Worm (Caenorhabditis elegans) whole organism, L3 larva: ENCODE results near the gene evl-14.

ENCODE experiments used
- R02D3.7 ChIP-seq: fragments of 150-350 bp; optimal IDR thresholded peaks from 2 replicates; lab custom pipeline; 2014; ENCODE audit warnings: missing biosample characterization, missing genetic modification characterization
- ZK546.5 ChIP-seq: sonication (generic microtip); optimal IDR thresholded peaks from 2 replicates; lab custom pipeline; 2017; ENCODE audit warnings: missing biosample characterization, missing genetic modification characterization
- aly-2 ChIP-seq: fragments of 150-350 bp; optimal IDR thresholded peaks from 2 replicates; lab custom pipeline; 2014; ENCODE audit warnings: missing biosample characterization, missing genetic modification characterization
- ama-1 ChIP-seq: fragments of 150-350 bp; optimal IDR thresholded peaks from 2 replicates; lab custom pipeline; 2018
- ceh-16 ChIP-seq: sonication (generic microtip); optimal IDR thresholded peaks from 2 replicates; lab custom pipeline; 2017; ENCODE audit warnings: missing biosample characterization, missing genetic modification characterization
- ceh-28 ChIP-seq: fragments of 150-350 bp; optimal IDR thresholded peaks from 2 replicates; lab custom pipeline; 2014; ENCODE audit warnings: missing biosample characterization, missing genetic modification reagents, missing genetic modification characterization
- ceh-82 ChIP-seq: fragments of 150-350 bp; optimal IDR thresholded peaks from 2 replicates; lab custom pipeline; 2014; ENCODE audit warnings: missing biosample characterization, missing genetic modification characterization
- ceh-9 ChIP-seq: sonication (generic microtip); optimal IDR thresholded peaks from 2 replicates; lab custom pipeline; 2018; ENCODE audit warnings: missing biosample characterization, missing genetic modification characterization
- daf-12 ChIP-seq: fragments of 150-350 bp; optimal IDR thresholded peaks from 2 replicates; lab custom pipeline; 2014; ENCODE audit warnings: missing biosample characterization, missing genetic modification reagents, missing genetic modification characterization
- egl-27 ChIP-seq: sonication (generic microtip); optimal IDR thresholded peaks from 4 replicates; lab custom pipeline; 2017; ENCODE audit warnings: missing biosample characterization, missing genetic modification reagents, missing genetic modification characterization
- egl-5 ChIP-seq: fragments of 150-350 bp; optimal IDR thresholded peaks from 2 replicates; lab custom pipeline; 2017; ENCODE audit warnings: missing biosample characterization, missing genetic modification reagents, missing genetic modification characterization, inconsistent platforms
- elt-1 ChIP-seq: fragments of 150-350 bp; optimal IDR thresholded peaks from 2 replicates; lab custom pipeline; 2014; ENCODE audit warnings: missing biosample characterization, missing genetic modification characterization
- elt-2 ChIP-seq: sonication (generic microtip); optimal IDR thresholded peaks from 2 replicates; lab custom pipeline; 2016; ENCODE audit warnings: missing genetic modification reagents, mild to moderate bottlenecking, missing genetic modification characterization, missing compliant biosample characterization
- elt-3 ChIP-seq, 3 experiments: fragments of 150-350 bp in 1 of 3; sonication (generic microtip) in 2 of 3; optimal IDR thresholded peaks; 2 replicates in 2 of 3; 4 replicates in 1 of 3; lab custom pipeline; 2014 to 2017; ENCODE audit warnings: missing biosample characterization in 3 of 3, missing genetic modification characterization in 3 of 3
- eor-1 ChIP-seq, 2 experiments: fragments of 150-350 bp; optimal IDR thresholded peaks; 2 replicates each; lab custom pipeline; 2014 to 2018; ENCODE audit warnings: missing biosample characterization in 2 of 2, missing genetic modification characterization in 2 of 2
- fkh-10 ChIP-seq: sonication (generic microtip); optimal IDR thresholded peaks from 2 replicates; lab custom pipeline; 2017; ENCODE audit warnings: missing biosample characterization, missing genetic modification reagents, missing genetic modification characterization
- fkh-2 ChIP-seq: fragments of 150-350 bp; optimal IDR thresholded peaks from 2 replicates; lab custom pipeline; 2014; ENCODE audit warnings: missing biosample characterization, missing genetic modification reagents, missing genetic modification characterization
- fos-1 ChIP-seq: fragments of 150-350 bp; optimal IDR thresholded peaks from 2 replicates; lab custom pipeline; 2014; ENCODE audit warnings: missing biosample characterization, missing genetic modification characterization
- hmg-11 ChIP-seq: sonication (generic microtip); optimal IDR thresholded peaks from 2 replicates; lab custom pipeline; 2016; ENCODE audit warnings: missing genetic modification characterization, missing compliant biosample characterization
- jun-1 ChIP-seq: fragments of 150-350 bp; optimal IDR thresholded peaks from 2 replicates; lab custom pipeline; 2014; ENCODE audit warnings: missing biosample characterization, missing genetic modification reagents, missing genetic modification characterization
- lin-15B ChIP-seq: fragments of 150-350 bp; optimal IDR thresholded peaks from 2 replicates; lab custom pipeline; 2014; ENCODE audit warnings: missing biosample characterization, missing genetic modification characterization
- lin-39 ChIP-seq: fragments of 150-350 bp; optimal IDR thresholded peaks from 2 replicates; lab custom pipeline; 2018; ENCODE audit warnings: missing biosample characterization, missing genetic modification reagents, missing genetic modification characterization
- lsy-12 ChIP-seq: sonication (generic microtip); optimal IDR thresholded peaks from 2 replicates; lab custom pipeline; 2016; ENCODE audit warnings: mild to moderate bottlenecking, missing genetic modification characterization, missing compliant biosample characterization
- mdl-1 ChIP-seq: fragments of 150-350 bp; optimal IDR thresholded peaks from 2 replicates; lab custom pipeline; 2014; ENCODE audit warnings: missing biosample characterization, missing genetic modification characterization
- mml-1 ChIP-seq: fragments of 150-350 bp; sonication (generic microtip); optimal IDR thresholded peaks from 3 replicates; lab custom pipeline; 2014; ENCODE audit warnings: missing biosample characterization, missing genetic modification characterization
- nfya-1 ChIP-seq: sonication (generic microtip); optimal IDR thresholded peaks from 2 replicates; lab custom pipeline; 2017; ENCODE audit warnings: missing genetic modification characterization, mild to moderate bottlenecking, missing compliant biosample characterization, antibody characterized with exemption, moderate library complexity; ENCODE audit not compliant: insufficient read depth
- nhr-11 ChIP-seq: fragments of 150-350 bp; optimal IDR thresholded peaks from 2 replicates; lab custom pipeline; 2014; ENCODE audit warnings: missing biosample characterization, missing genetic modification characterization
- nhr-12 ChIP-seq: fragments of 150-350 bp; optimal IDR thresholded peaks from 2 replicates; lab custom pipeline; 2014; ENCODE audit warnings: missing biosample characterization, missing genetic modification characterization
- nhr-237 ChIP-seq: fragments of 150-350 bp; optimal IDR thresholded peaks from 2 replicates; lab custom pipeline; 2014; ENCODE audit warnings: missing biosample characterization, missing genetic modification characterization
- nhr-25 ChIP-seq: sonication (generic microtip); optimal IDR thresholded peaks from 2 replicates; lab custom pipeline; 2017; ENCODE audit warnings: missing biosample characterization, missing genetic modification characterization
- nhr-28 ChIP-seq: fragments of 150-350 bp; optimal IDR thresholded peaks from 2 replicates; lab custom pipeline; 2014; ENCODE audit warnings: missing biosample characterization, missing genetic modification characterization
- nhr-43 ChIP-seq: sonication (generic microtip); optimal IDR thresholded peaks from 2 replicates; lab custom pipeline; 2016; ENCODE audit warnings: mild to moderate bottlenecking, missing genetic modification characterization, missing compliant biosample characterization; ENCODE audit not compliant: poor library complexity, severe bottlenecking
- nhr-67 ChIP-seq: fragments of 150-350 bp; optimal IDR thresholded peaks from 2 replicates; lab custom pipeline; 2014; ENCODE audit warnings: missing biosample characterization, missing genetic modification characterization
- nhr-76 ChIP-seq: fragments of 150-350 bp; sonication (generic microtip); optimal IDR thresholded peaks from 5 replicates; lab custom pipeline; 2014; ENCODE audit warnings: missing biosample characterization, missing genetic modification characterization
- nhr-77 ChIP-seq: fragments of 150-350 bp; optimal IDR thresholded peaks from 2 replicates; lab custom pipeline; 2014; ENCODE audit warnings: missing biosample characterization, missing genetic modification characterization
- pha-4 ChIP-seq: fragments of 150-350 bp; optimal IDR thresholded peaks from 2 replicates; lab custom pipeline; 2014; ENCODE audit warnings: missing biosample characterization, missing genetic modification reagents, missing genetic modification characterization
- pqm-1 ChIP-seq: fragments of 150-350 bp; optimal IDR thresholded peaks from 2 replicates; lab custom pipeline; 2017; ENCODE audit warnings: missing biosample characterization, missing genetic modification characterization, inconsistent platforms
- sea-2 ChIP-seq: fragments of 150-350 bp; sonication (generic microtip); optimal IDR thresholded peaks from 4 replicates; lab custom pipeline; 2014; ENCODE audit warnings: missing biosample characterization, missing genetic modification reagents, missing genetic modification characterization
- skn-1 ChIP-seq: fragments of 150-350 bp; optimal IDR thresholded peaks from 2 replicates; lab custom pipeline; 2014; ENCODE audit warnings: missing biosample characterization, missing genetic modification characterization
- snpc-4 ChIP-seq: fragments of 150-350 bp; optimal IDR thresholded peaks from 2 replicates; lab custom pipeline; 2014; ENCODE audit warnings: missing biosample characterization, missing genetic modification characterization
- unc-39 ChIP-seq: sonication (generic microtip); optimal IDR thresholded peaks from 4 replicates; lab custom pipeline; 2017; ENCODE audit warnings: missing biosample characterization, missing genetic modification characterization
- unc-62 ChIP-seq: fragments of 150-350 bp; sonication (generic microtip); optimal IDR thresholded peaks from 4 replicates; lab custom pipeline; 2014; ENCODE audit warnings: missing biosample characterization, missing genetic modification reagents, missing genetic modification characterization
- zag-1 ChIP-seq: fragments of 150-350 bp; optimal IDR thresholded peaks from 2 replicates; lab custom pipeline; 2014; ENCODE audit warnings: missing biosample characterization, missing genetic modification characterization
- ztf-11 ChIP-seq: fragments of 150-350 bp; optimal IDR thresholded peaks from 2 replicates; lab custom pipeline; 2014; ENCODE audit warnings: missing biosample characterization, missing genetic modification characterization
- ztf-4 ChIP-seq: fragments of 150-350 bp; optimal IDR thresholded peaks from 2 replicates; lab custom pipeline; 2014; ENCODE audit warnings: missing biosample characterization, missing genetic modification characterization

Gene evl-14

ce11 chrIII:4343070-4343469 is 30.1 kb upstream of the evl-14 start, which contains the start of the genes B0285.3 and lcmt-1 (continued):
- no peak for TF ChIP-seq nhr-28 (tag; lab: Kevin White, UChicago)
- TF ChIP-seq nhr-67 (tag; lab: Kevin White, UChicago) = no peak
- no peak for TF ChIP-seq snpc-4 (tag; lab: Kevin White, UChicago)
- no peak for TF ChIP-seq pqm-1 (tag; lab: Kevin White, UChicago)
- no peak for TF ChIP-seq jun-1 (tag; lab: Kevin White, UChicago)
- TF ChIP-seq eor-1 (tag; optimal IDR thresholded peaks at IDR 0.05; lab: Kevin White, UChicago) = no peak
- no peak for TF ChIP-seq ZK546.5
- no peak for TF ChIP-seq R02D3.7 (tag; lab: Kevin White, UChicago)
- TF ChIP-seq fkh-10 (GFP tag; lab: Kevin White, UChicago) = no peak
- TF ChIP-seq ztf-11 (tag; lab: Kevin White, UChicago) = no peak
- TF ChIP-seq fos-1 (tag; lab: Kevin White, UChicago) = no peak
- TF ChIP-seq elt-2 (tag; lab: Kevin White, UChicago) = peak; percentile 11
- peak; percentile 52 for TF ChIP-seq nfya-1 (tag; lab: Kevin White, UChicago)
- no peak for TF ChIP-seq nhr-76
- TF ChIP-seq mdl-1 (tag; lab: Kevin White, UChicago) = no peak
- TF ChIP-seq ceh-16 (tag; lab: Kevin White, UChicago) = no peak
- TF ChIP-seq, all 47 proteins: peak for 7

ce11 chrIII:4335614-4336013 is 22.7 kb upstream of the evl-14 start:
- TF ChIP-seq fos-1 (tag; lab: Kevin White, UChicago) = no peak
- TF ChIP-seq snpc-4 (tag; lab: Kevin White, UChicago) = peak; percentile 10
- peak; percentile 93 for TF ChIP-seq hmg-11 (tag; lab: Kevin White, UChicago)
- TF ChIP-seq lin-39 (tag; lab: Kevin White, UChicago) = peak; percentile 48
- peak; percentile 29 for TF ChIP-seq nhr-25
- peak; percentile 40 for TF ChIP-seq egl-5 (tag; lab: Kevin White, UChicago)
- TF ChIP-seq elt-3 (tag; optimal IDR thresholded peaks at IDR 0.05; lab: Kevin White, UChicago) = no peak
- peak; percentile 13 for TF ChIP-seq lin-15B (tag; lab: Kevin White, UChicago)
- peak; percentile 81 for TF ChIP-seq nfya-1 (tag; lab: Kevin White, UChicago)

- no peak for TF ChIP-seq ztf-11 (tag; lab: Kevin White, UChicago)
- TF ChIP-seq nhr-11 (tag; lab: Kevin White, UChicago) = no peak
- peak; percentile 34 for TF ChIP-seq hmg-11 (tag; lab: Kevin White, UChicago)
- no peak for TF ChIP-seq egl-5 (tag; lab: Kevin White, UChicago)
- peak; percentile 35 for TF ChIP-seq lin-39 (tag; lab: Kevin White, UChicago)
- no peak for TF ChIP-seq nhr-25
- peak; percentile 22 for TF ChIP-seq ceh-28
- no peak for TF ChIP-seq elt-1 (tag; lab: Kevin White, UChicago)
- TF ChIP-seq unc-39 (tag; lab: Kevin White, UChicago) = no peak
- TF ChIP-seq pqm-1 (tag; lab: Kevin White, UChicago) = no peak
- no peak for TF ChIP-seq nhr-28 (tag; lab: Kevin White, UChicago)
- TF ChIP-seq ceh-16 (tag; lab: Kevin White, UChicago) = no peak
- no peak for TF ChIP-seq fkh-2
- TF ChIP-seq ceh-9 (tag; lab: Kevin White, UChicago) = no peak
- no peak for TF ChIP-seq sea-2
- TF ChIP-seq elt-2 (tag; lab: Kevin White, UChicago) = peak; percentile 4
- TF ChIP-seq aly-2 = no peak
- no peak for TF ChIP-seq nhr-76
- TF ChIP-seq nhr-77 (tag; lab: Kevin White, UChicago) = no peak
- no peak for TF ChIP-seq eor-1 (tag; optimal IDR thresholded peaks at IDR 0.05; lab: Kevin White, UChicago)
- TF ChIP-seq lsy-12 = no peak
- TF ChIP-seq nhr-12 (tag; lab: Kevin White, UChicago) = no peak
- peak; percentile 36 for TF ChIP-seq lin-15B (tag; lab: Kevin White, UChicago)
- no peak for TF ChIP-seq ZK546.5
- no peak for TF ChIP-seq ztf-4 (tag; lab: Kevin White, UChicago)
- TF ChIP-seq skn-1 (tag; lab: Kevin White, UChicago) = no peak
- no peak for TF ChIP-seq unc-62 (GFP tag; lab: Kevin White, UChicago)
- no peak for TF ChIP-seq nhr-43 (tag; lab: Kevin White, UChicago)
- no peak for TF ChIP-seq fkh-10 (GFP tag; lab: Kevin White, UChicago)
- TF ChIP-seq mml-1 = no peak
- TF ChIP-seq ceh-82 (tag; lab: Kevin White, UChicago) = no peak
- TF ChIP-seq egl-27 = no peak
- peak; percentile 49 for TF ChIP-seq pha-4 (tag; lab: Kevin White, UChicago)
- TF ChIP-seq snpc-4 (tag; lab: Kevin White, UChicago) = peak; percentile 63
- no peak for TF ChIP-seq nhr-67 (tag; lab: Kevin White, UChicago)
- TF ChIP-seq jun-1 (tag; lab: Kevin White, UChicago) = no peak
- no peak for TF ChIP-seq R02D3.7 (tag; lab: Kevin White, UChicago)
- TF ChIP-seq elt-3 (tag; optimal IDR thresholded peaks at IDR 0.05; lab: Kevin White, UChicago) = no peak
- TF ChIP-seq fos-1 (tag; lab: Kevin White, UChicago) = no peak
- TF ChIP-seq nfya-1 (tag; lab: Kevin White, UChicago) = peak; percentile 81
- TF ChIP-seq zag-1 (tag; lab: Kevin White, UChicago) = no peak
- TF ChIP-seq mdl-1 (tag; lab: Kevin White, UChicago) = no peak
- TF ChIP-seq nhr-237 = no peak
- no peak for TF ChIP-seq daf-12 (tag; lab: Kevin White, UChicago)
- TF ChIP-seq ama-1 (lab: Kevin White, UChicago) = no peak
Measured at ce11 chrIII:4332543-4333042, 19.7 kb upstream of the evl-14 start, which contains the start of gene cdk-12. Gene cdk-12, plus strand, starts transcription at chrIII:4332992.
